Fruit fly (Drosophila melanogaster): ENCODE data around the gene CG11722.

DNA sequence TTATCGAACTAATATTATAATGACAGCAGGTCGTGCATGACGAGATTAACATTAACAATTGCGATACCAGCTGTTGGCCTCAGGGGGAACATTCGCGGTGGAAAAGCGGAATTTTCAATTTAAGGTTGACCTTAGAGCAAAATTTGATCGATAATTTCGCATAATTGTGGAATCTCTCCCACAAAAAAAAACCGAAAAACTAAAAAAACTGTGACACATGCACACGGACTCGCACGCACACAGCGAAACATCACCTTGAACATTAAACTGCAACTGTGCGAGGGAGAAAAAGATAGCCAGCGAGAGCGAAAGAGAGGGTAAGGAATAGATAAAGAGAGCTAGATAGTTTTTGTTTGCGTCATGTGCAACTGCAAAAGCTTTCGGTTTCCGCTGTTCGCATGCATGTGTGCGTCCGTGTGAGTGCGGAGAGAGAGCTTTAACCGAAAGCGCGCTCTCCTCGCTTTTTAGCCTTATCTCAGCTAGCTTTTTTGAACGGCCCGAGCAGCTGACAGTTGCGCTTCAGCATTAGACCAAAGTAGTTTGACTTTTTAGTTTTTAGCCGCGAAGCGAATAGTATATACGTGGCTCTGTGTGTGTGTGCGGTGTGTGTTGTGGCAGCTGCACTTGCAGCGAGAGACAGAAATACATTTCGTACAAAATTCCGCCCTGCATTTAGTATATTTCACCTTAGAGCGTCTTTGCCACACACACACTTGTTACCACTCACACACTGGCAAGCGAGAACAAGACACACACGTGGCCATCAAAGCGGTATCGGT, 48.1 kb upstream of the CG11722 start:
- TF ChIP-seq h (optimal IDR thresholded peaks at IDR 0.05) (no peak), Sin3A (optimal IDR thresholded peaks at IDR 0.05) (no peak)

All from Kc167 (cell line).